Worm (Caenorhabditis elegans) whole organism, late embryonic: Measurements from ENCODE around the gene T09A5.5.
A peak's percentile ranks its signal among the peaks of the same experiment; 100 is the strongest.

Experiments
- ama-1 ChIP-seq: fragments of 150-350 bp; optimal IDR thresholded peaks from 2 replicates; lab custom pipeline; 2014
- ceh-34 ChIP-seq: sonication (generic microtip); optimal IDR thresholded peaks from 2 replicates; lab custom pipeline; 2016; ENCODE audit warnings: mild to moderate bottlenecking, missing genetic modification characterization, missing compliant biosample characterization
- dve-1 ChIP-seq: sonication (generic microtip); optimal IDR thresholded peaks from 2 replicates; lab custom pipeline; 2017; ENCODE audit warnings: antibody characterized with exemption, mild to moderate bottlenecking, missing genetic modification characterization, missing compliant biosample characterization
- fkh-10 ChIP-seq: fragments of 150-350 bp; optimal IDR thresholded peaks from 2 replicates; lab custom pipeline; 2014; ENCODE audit warnings: missing biosample characterization, missing genetic modification reagents, missing genetic modification characterization
- nhr-11 ChIP-seq: fragments of 150-350 bp; optimal IDR thresholded peaks from 2 replicates; lab custom pipeline; 2014; ENCODE audit warnings: missing biosample characterization, missing genetic modification characterization
- pha-2 ChIP-seq: sonication (generic microtip); optimal IDR thresholded peaks from 2 replicates; lab custom pipeline; 2017; ENCODE audit warnings: mild to moderate bottlenecking, missing genetic modification characterization, missing compliant biosample characterization
- pha-4 ChIP-seq: fragments of 150-350 bp; optimal IDR thresholded peaks from 2 replicates; lab custom pipeline; 2018; ENCODE audit warnings: missing biosample characterization, missing genetic modification reagents, missing genetic modification characterization
- ttx-3 ChIP-seq: sonication (generic microtip); optimal IDR thresholded peaks from 2 replicates; lab custom pipeline; 2016; ENCODE audit warnings: missing genetic modification reagents, missing genetic modification characterization, missing compliant biosample characterization

DNA sequence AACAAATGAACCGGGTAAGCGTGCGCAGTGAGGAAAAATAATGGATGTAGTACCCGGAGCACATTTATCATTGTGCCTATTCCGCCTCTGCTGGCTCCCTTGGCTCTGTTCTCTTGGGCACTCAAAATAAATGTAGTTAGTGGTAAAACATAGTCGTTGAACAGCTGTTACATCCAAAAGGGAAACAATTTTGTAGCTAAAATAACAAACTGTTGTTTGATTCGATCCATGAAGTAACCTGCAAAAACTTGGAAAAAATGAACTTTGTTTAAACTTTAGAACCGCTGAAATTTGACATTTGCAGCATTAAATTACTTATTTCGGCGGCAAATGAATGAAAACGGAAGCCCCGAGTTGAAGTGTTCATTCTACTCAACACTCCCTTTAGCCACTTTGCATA, 40.1 kb upstream of the T09A5.5 start:
- TF ChIP-seq ceh-34 (tag; lab: Kevin White, UChicago) (peak; percentile 69), dve-1 (tag; lab: Kevin White, UChicago) (no peak), ttx-3 (no peak), ama-1 (no peak), fkh-10 (GFP tag; lab: Kevin White, UChicago) (no peak), pha-2 (tag; lab: Kevin White, UChicago) (no peak), nhr-11 (tag; lab: Kevin White, UChicago) (no peak), pha-4 (no peak)
